Fruit fly (Drosophila melanogaster) whole organism, adult: Measurements from ENCODE around the gene Dhod.

Experiments used
- CG5204 ChIP-seq: fragments of 200-800 bp; sonication (Bioruptor generic); optimal IDR thresholded peaks from 2 replicates; lab custom pipeline; 2016; ENCODE audit warnings: missing biosample characterization, missing genetic modification characterization
- Hr96 ChIP-seq: fragments of 200-800 bp; sonication (Bioruptor generic); optimal IDR thresholded peaks from 2 replicates; lab custom pipeline; 2016; ENCODE audit warnings: missing biosample characterization, missing genetic modification characterization
- Mnt ChIP-seq: fragments of 200-800 bp; sonication (Bioruptor generic); optimal IDR thresholded peaks from 2 replicates; lab custom pipeline; 2016; ENCODE audit warnings: missing biosample characterization, mild to moderate bottlenecking, missing genetic modification characterization
- ovo ChIP-seq: fragments of 200-800 bp; sonication (Bioruptor generic); optimal IDR thresholded peaks from 2 replicates; lab custom pipeline; 2016; ENCODE audit warnings: missing biosample characterization, missing genetic modification characterization

DNA sequence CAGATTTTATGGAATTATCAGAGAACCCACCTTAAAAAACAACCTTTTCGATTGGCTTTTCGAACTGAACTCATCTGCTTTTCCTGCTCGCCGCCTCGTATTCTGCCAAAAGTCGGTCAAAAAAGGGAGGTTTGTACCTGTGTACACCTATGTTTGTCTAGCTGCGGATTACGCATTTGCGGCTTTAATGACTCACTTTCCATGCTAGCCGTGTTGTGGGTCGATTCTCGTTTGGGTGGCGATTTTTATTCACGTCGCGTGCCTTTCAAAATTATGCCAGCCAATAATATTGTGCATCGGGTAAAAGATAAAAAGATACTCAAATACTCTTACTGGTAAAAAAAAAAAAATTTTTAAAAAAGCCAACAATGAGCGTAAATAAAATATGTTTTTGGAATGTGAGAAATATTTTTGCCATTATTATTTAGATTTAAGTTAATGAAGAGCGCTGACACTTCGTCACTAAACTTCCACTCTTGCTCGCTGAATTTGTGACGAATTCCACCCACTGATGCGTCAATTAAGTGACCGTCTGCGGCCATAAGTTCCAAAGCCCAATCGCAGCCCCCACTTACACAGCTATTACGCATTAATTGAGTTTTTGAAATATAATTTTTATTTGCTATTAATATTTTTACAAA, 7.0 kb downstream of the Dhod start, which contains the start of gene Cyp313b1:
- TF ChIP-seq ovo: no peak
- no peak for TF ChIP-seq Hr96 (GFP tag; lab: Kevin White, UChicago)
- no peak for TF ChIP-seq CG5204
- TF ChIP-seq Mnt (GFP tag; lab: Kevin White, UChicago): no peak
